Worm (Caenorhabditis elegans) whole organism, late embryonic: ENCODE results near the gene K08E5.6.

ENCODE experiments used
- ama-1 ChIP-seq: fragments of 150-350 bp; optimal IDR thresholded peaks from 2 replicates; lab custom pipeline; 2014
- pax-1 ChIP-seq: fragments of 150-350 bp; optimal IDR thresholded peaks from 2 replicates; lab custom pipeline; 2014; ENCODE audit warnings: missing biosample characterization, missing genetic modification characterization

- TF ChIP-seq ama-1 (lab: Kevin White, UChicago) (no peak), pax-1 (tag; lab: Kevin White, UChicago) (no peak)
These were observed 5.9 kb downstream of the K08E5.6 start, which contains the start of gene K08E5.1 for ce11 chrIII:10146701-10147100.
